Fruit fly (Drosophila melanogaster): Measurements from ENCODE around the gene Sfp26Ad.

Gene Sfp26Ad

dm6 chr2L:5943229-5944078 lies at the start of gene Sfp26Ad, which contains the start of gene Gpdh1:
Sfp26Ad (minus strand) TSS chr2L:5943304.
Gpdh1 (plus strand) TSS chr2L:5943643.
- TF ChIP-seq Ets21C (GFP tag; optimal IDR thresholded peaks at IDR 0.05) (peak; percentile 71), Eip75B (GFP tag; optimal IDR thresholded peaks at IDR 0.05) (peak; percentile 58), CG6276 (GFP tag; optimal IDR thresholded peaks at IDR 0.05) (no peak), fkh (GFP tag; optimal IDR thresholded peaks at IDR 0.05) (peak; percentile 61), CG8632 (GFP tag; optimal IDR thresholded peaks at IDR 0.05) (peak; percentile 64), Hr39 (GFP tag; optimal IDR thresholded peaks at IDR 0.05) (peak; percentile 75), CG10631 (GFP tag; optimal IDR thresholded peaks at IDR 0.05) (peak; percentile 71), CG6808 (GFP tag; optimal IDR thresholded peaks at IDR 0.05) (peak; percentile 34), topi (GFP tag; optimal IDR thresholded peaks at IDR 0.05) (peak; percentile 74), achi (GFP tag; optimal IDR thresholded peaks at IDR 0.05) (peak; percentile 66), fd59A (GFP tag; optimal IDR thresholded peaks at IDR 0.05) (peak; percentile 28), spab (GFP tag; optimal IDR thresholded peaks at IDR 0.05) (no peak), CG6163 (GFP tag; IDR thresholded peaks at IDR 0.05) (peak; percentile 67), OdsH (GFP tag; optimal IDR thresholded peaks at IDR 0.05) (peak; percentile 69), CG3919 (GFP tag; optimal IDR thresholded peaks at IDR 0.05) (peak; percentile 83), CG7368 (GFP tag; optimal IDR thresholded peaks at IDR 0.05) (peak; percentile 59), dsx (GFP tag; optimal IDR thresholded peaks at IDR 0.05; ENCODE audit: poor library complexity, severe bottlenecking) (peak; percentile 25), Sox15 (GFP tag; optimal IDR thresholded peaks at IDR 0.05) (peak; percentile 19), CG8319 (GFP tag; optimal IDR thresholded peaks at IDR 0.05) (peak; percentile 38), Ets96B (tag; optimal IDR thresholded peaks at IDR 0.05) (peak; percentile 52), CG16779 (tag; optimal IDR thresholded peaks at IDR 0.05) (peak; percentile 71), Hr38 (GFP tag; optimal IDR thresholded peaks at IDR 0.05) (no peak), CG3032 (tag; optimal IDR thresholded peaks at IDR 0.05) (peak; percentile 63), dac (GFP tag; optimal IDR thresholded peaks at IDR 0.05) (no peak), net (GFP tag; optimal IDR thresholded peaks at IDR 0.05) (peak; percentile 62), Blimp-1 (GFP tag; optimal IDR thresholded peaks at IDR 0.05) (peak; percentile 20), svp (GFP tag) (peak; percentile 82), CG4318 (GFP tag; optimal IDR thresholded peaks at IDR 0.05) (no peak), Eip78C (GFP tag) (peak; percentile 86), CG34406 (GFP tag; optimal IDR thresholded peaks at IDR 0.05) (peak; percentile 37), CG11762 (GFP tag; optimal IDR thresholded peaks at IDR 0.05; ENCODE audit: insufficient read depth) (peak; percentile 36), CG6792 (GFP tag; optimal IDR thresholded peaks at IDR 0.05) (peak; percentile 71), Smox (GFP tag; optimal IDR thresholded peaks at IDR 0.05) (peak; percentile 77), ss (GFP tag; optimal IDR thresholded peaks at IDR 0.05) (peak; percentile 77 to 79), cyc (GFP tag; optimal IDR thresholded peaks at IDR 0.05) (peak; percentile 81), Lpt (GFP tag; optimal IDR thresholded peaks at IDR 0.05) (peak; percentile 56), CG9139 (GFP tag; optimal IDR thresholded peaks at IDR 0.05) (peak; percentile 71), CG31627 (GFP tag; optimal IDR thresholded peaks at IDR 0.05) (peak; percentile 75), Hr4 (GFP tag; optimal IDR thresholded peaks at IDR 0.05) (peak; percentile 62), salr (GFP tag; optimal IDR thresholded peaks at IDR 0.05) (peak in 1 of 2 experiments; percentile 49), CG10669 (GFP tag; optimal IDR thresholded peaks at IDR 0.05) (peak; percentile 52), fd85E (GFP tag; optimal IDR thresholded peaks at IDR 0.05) (no peak), eg (GFP tag; IDR thresholded peaks at IDR 0.05) (peak; percentile 39; the same call in 2 of the 3 replicates), lz (GFP tag; optimal IDR thresholded peaks at IDR 0.05) (peak; percentile 81), CG1621 (tag; optimal IDR thresholded peaks at IDR 0.05) (peak; percentile 19), Gug (GFP tag; IDR thresholded peaks at IDR 0.05) (no peak), Eip93F (GFP tag; optimal IDR thresholded peaks at IDR 0.05) (no peak), vri (GFP tag; optimal IDR thresholded peaks at IDR 0.05) (peak; percentile 90), Sox14 (GFP tag; optimal IDR thresholded peaks at IDR 0.05) (peak; percentile 72), CG8119 (GFP tag; IDR thresholded peaks at IDR 0.05) (peak; percentile 71)

All from whole organism, prepupa.